Fruit fly (Drosophila melanogaster) whole organism, embryonic: ENCODE data around the gene CG11000.

Experiments
- Ada2b ChIP-seq: fragments of 200-800 bp; sonication (Bioruptor generic); IDR thresholded peaks from 2 replicates; pipeline ENCODE4 v1.3.6; 2022; ENCODE audit warnings: missing biosample characterization, missing genetic modification characterization
- Aef1 ChIP-seq: fragments of 200-800 bp; sonication (Bioruptor generic); IDR thresholded peaks from 3 replicates; pipeline ENCODE4 v1.3.6; 2022; ENCODE audit warnings: missing biosample characterization, missing genetic modification characterization
- Antp ChIP-seq: fragments of 200-800 bp; sonication (Bioruptor generic); optimal IDR thresholded peaks from 3 replicates; lab custom pipeline; 2016; ENCODE audit warnings: missing biosample characterization, missing genetic modification characterization
- Bgb ChIP-seq: fragments of 200-800 bp; sonication (Bioruptor generic); IDR thresholded peaks from 2 replicates; pipeline ENCODE4 v1.3.6; 2022; ENCODE audit warnings: missing biosample characterization, missing genetic modification characterization; ENCODE audit not compliant: partially characterized antibody
- C15 ChIP-seq: fragments of 200-800 bp; sonication (Bioruptor generic); IDR thresholded peaks from 3 replicates; pipeline ENCODE4 v1.3.6; 2022; ENCODE audit warnings: missing biosample characterization, missing genetic modification characterization
- CG10654 ChIP-seq: fragments of 200-800 bp; sonication (Bioruptor generic); optimal IDR thresholded peaks from 2 replicates; lab custom pipeline; 2016; ENCODE audit warnings: missing biosample characterization, missing genetic modification characterization
- CG11093 ChIP-seq: fragments of 200-800 bp; sonication (Bioruptor generic); IDR thresholded peaks from 3 replicates; pipeline ENCODE4 v1.3.6; 2022; ENCODE audit warnings: missing biosample characterization, missing genetic modification characterization
- CG15269 ChIP-seq: fragments of 200-800 bp; sonication (Bioruptor generic); optimal IDR thresholded peaks from 2 replicates; lab custom pipeline; 2018; ENCODE audit warnings: missing biosample characterization, mild to moderate bottlenecking, missing genetic modification characterization, moderate library complexity
- CG16813 ChIP-seq: fragments of 200-800 bp; sonication (Bioruptor generic); IDR thresholded peaks from 3 replicates; pipeline ENCODE4 v1.3.6; 2022; ENCODE audit warnings: missing biosample characterization, missing genetic modification characterization; ENCODE audit not compliant: partially characterized antibody
- CG17328 ChIP-seq: fragments of 200-800 bp; sonication (Bioruptor generic); IDR thresholded peaks from 2 replicates; pipeline ENCODE4 v1.3.6; 2022; ENCODE audit warnings: missing biosample characterization, missing genetic modification characterization
- CG2678 ChIP-seq: fragments of 200-800 bp; sonication (Bioruptor generic); optimal IDR thresholded peaks from 3 replicates; lab custom pipeline; 2019; ENCODE audit warnings: missing biosample characterization, mild to moderate bottlenecking, missing genetic modification characterization, moderate library complexity
- CG32532 ChIP-seq: fragments of 200-800 bp; sonication (Bioruptor generic); IDR thresholded peaks from 2 replicates; pipeline ENCODE4 v1.3.6; 2022; ENCODE audit warnings: missing biosample characterization, missing genetic modification characterization
- CG4820 ChIP-seq: fragments of 200-800 bp; sonication (Bioruptor generic); optimal IDR thresholded peaks from 3 replicates; lab custom pipeline; 2016; ENCODE audit warnings: missing biosample characterization, missing genetic modification characterization
- CG6272 ChIP-seq: fragments of 200-800 bp; sonication (Bioruptor generic); IDR thresholded peaks from 2 replicates; pipeline ENCODE4 v1.3.6; 2022; ENCODE audit warnings: missing biosample characterization, missing genetic modification characterization
- CG7839 ChIP-seq: fragments of 200-800 bp; sonication (Bioruptor generic); optimal IDR thresholded peaks from 3 replicates; lab custom pipeline; 2018; ENCODE audit warnings: missing biosample characterization, mild to moderate bottlenecking, missing genetic modification characterization, moderate library complexity
- CG9932 ChIP-seq: fragments of 200-800 bp; sonication (Bioruptor generic); IDR thresholded peaks from 2 replicates; pipeline ENCODE4 v1.3.6; 2022; ENCODE audit warnings: missing biosample characterization, missing genetic modification characterization
- CoRest ChIP-seq: fragments of 200-800 bp; sonication (Bioruptor generic); optimal IDR thresholded peaks from 3 replicates; lab custom pipeline; 2018; ENCODE audit warnings: missing biosample characterization, mild to moderate bottlenecking, missing genetic modification characterization, moderate library complexity
- Drgx ChIP-seq: fragments of 200-800 bp; sonication (Bioruptor generic); IDR thresholded peaks from 2 replicates; pipeline ENCODE4 v1.3.6; 2022; ENCODE audit warnings: missing biosample characterization, missing genetic modification characterization
- Hr51 ChIP-seq, 2 experiments: fragments of 200-800 bp; sonication (Bioruptor generic); optimal IDR thresholded peaks; 2 replicates in 1 of 2; 3 replicates in 1 of 2; lab custom pipeline; 2016 to 2018; ENCODE audit warnings: missing biosample characterization in 2 of 2, missing genetic modification characterization in 2 of 2, mild to moderate bottlenecking in 1 of 2, moderate library complexity in 1 of 2
- Med ChIP-seq: fragments of 200-800 bp; sonication (Bioruptor generic); peaks from one replicate; lab custom pipeline; 2016; ENCODE audit warnings: missing biosample characterization, missing genetic modification characterization, mild to moderate bottlenecking, inconsistent platforms, moderate library complexity
- Pdp1 ChIP-seq, 2 experiments: fragments of 200-800 bp; sonication (Bioruptor generic); optimal IDR thresholded peaks; 3 replicates each; lab custom pipeline; 2016; ENCODE audit warnings: missing biosample characterization in 2 of 2, missing genetic modification characterization in 2 of 2, mild to moderate bottlenecking in 1 of 2, moderate library complexity in 1 of 2
- Ptx1 ChIP-seq: fragments of 200-800 bp; sonication (Bioruptor generic); IDR thresholded peaks from 2 replicates; pipeline ENCODE4 v1.3.6; 2022; ENCODE audit warnings: missing biosample characterization, missing genetic modification characterization
- Rfx ChIP-seq: fragments of 200-800 bp; sonication (Bioruptor generic); IDR thresholded peaks from 2 replicates; pipeline ENCODE4 v1.3.6; 2022; ENCODE audit warnings: missing biosample characterization, missing genetic modification characterization
- Sin3A ChIP-seq: fragments of >200 bp; optimal IDR thresholded peaks from 2 replicates; lab custom pipeline; 2018
- Sry-δ ChIP-seq: fragments of 200-800 bp; sonication (Bioruptor generic); optimal IDR thresholded peaks from 2 replicates; lab custom pipeline; 2016; ENCODE audit warnings: missing biosample characterization, missing genetic modification characterization
- Ssrp ChIP-seq: fragments of 200-800 bp; sonication (Bioruptor generic); optimal IDR thresholded peaks from 2 replicates; lab custom pipeline; 2018; ENCODE audit warnings: missing biosample characterization, mild to moderate bottlenecking, missing genetic modification characterization, moderate library complexity
- Xrp1 ChIP-seq: fragments of 200-800 bp; sonication (Bioruptor generic); IDR thresholded peaks from 2 replicates; pipeline ENCODE4 v1.3.6; 2022; ENCODE audit warnings: missing biosample characterization, missing genetic modification characterization
- ap ChIP-seq: fragments of 200-800 bp; sonication (Bioruptor generic); IDR thresholded peaks from 2 replicates; pipeline ENCODE4 v1.3.6; 2022; ENCODE audit warnings: missing biosample characterization, missing genetic modification characterization
- ara ChIP-seq: fragments of 200-800 bp; sonication (Bioruptor generic); IDR thresholded peaks from 2 replicates; pipeline ENCODE4 v1.3.6; 2022; ENCODE audit warnings: missing biosample characterization, missing genetic modification characterization
- bcd ChIP-seq: fragments of 200-800 bp; sonication (Bioruptor generic); optimal IDR thresholded peaks from 2 replicates; lab custom pipeline; 2017; ENCODE audit warnings: missing biosample characterization, mild to moderate bottlenecking, missing genetic modification characterization
- dysf ChIP-seq: fragments of 200-800 bp; sonication (Bioruptor generic); IDR thresholded peaks from 3 replicates; pipeline ENCODE4 v1.3.6; 2022; ENCODE audit warnings: missing biosample characterization, missing genetic modification characterization
- gem ChIP-seq: fragments of 200-800 bp; sonication (Bioruptor generic); optimal IDR thresholded peaks from 2 replicates; lab custom pipeline; 2019; ENCODE audit warnings: missing biosample characterization, mild to moderate bottlenecking, missing genetic modification characterization, moderate library complexity
- kah ChIP-seq: fragments of 200-800 bp; sonication (Bioruptor generic); optimal IDR thresholded peaks from 2 replicates; lab custom pipeline; 2018; ENCODE audit warnings: missing biosample characterization, mild to moderate bottlenecking, missing genetic modification characterization
- lab ChIP-seq: fragments of 200-800 bp; sonication (Bioruptor generic); optimal IDR thresholded peaks from 3 replicates; lab custom pipeline; 2017; ENCODE audit warnings: missing biosample characterization, missing genetic modification characterization, mild to moderate bottlenecking, moderate library complexity, missing genetic modification reagents
- lbe ChIP-seq: fragments of 200-800 bp; sonication (Bioruptor generic); optimal IDR thresholded peaks from 2 replicates; lab custom pipeline; 2016; ENCODE audit warnings: missing biosample characterization, mild to moderate bottlenecking, missing genetic modification characterization
- lmd ChIP-seq: fragments of 200-800 bp; sonication (Bioruptor generic); IDR thresholded peaks from 2 replicates; pipeline ENCODE4 v1.3.6; 2022; ENCODE audit warnings: missing biosample characterization, missing genetic modification characterization
- nmo ChIP-seq: fragments of 200-800 bp; sonication (Bioruptor generic); optimal IDR thresholded peaks from 2 replicates; lab custom pipeline; 2018; ENCODE audit warnings: missing biosample characterization, mild to moderate bottlenecking, missing genetic modification characterization, moderate library complexity
- pan ChIP-seq, 4 experiments: fragments of >200 bp in 3 of 4; fragments of 200-800 bp in 1 of 4; sonication (Bioruptor generic) in 1 of 4; optimal IDR thresholded peaks in 3 of 4; IDR thresholded peaks in 1 of 4; 2 replicates each; pipeline versions ENCODE4 v1.3.6 to Lab custom; 2017 to 2022; ENCODE audit warnings: missing biosample characterization in 2 of 4, missing genetic modification characterization in 2 of 4, mixed read lengths in 1 of 4
- row ChIP-seq: fragments of 200-800 bp; sonication (Bioruptor generic); IDR thresholded peaks from 3 replicates; pipeline ENCODE4 v1.3.6; 2022; ENCODE audit warnings: missing biosample characterization, missing genetic modification characterization
- slbo ChIP-seq: fragments of 200-800 bp; sonication (Bioruptor generic); IDR thresholded peaks from 2 replicates; pipeline ENCODE4 v1.3.6; 2022; ENCODE audit warnings: missing biosample characterization, missing genetic modification characterization
- so ChIP-seq: fragments of 200-800 bp; sonication (Bioruptor generic); IDR thresholded peaks from 3 replicates; pipeline ENCODE4 v1.3.6; 2022; ENCODE audit warnings: missing biosample characterization, missing genetic modification characterization
- sob ChIP-seq: fragments of 200-800 bp; sonication (Bioruptor generic); IDR thresholded peaks from 2 replicates; pipeline ENCODE4 v1.3.6; 2022; ENCODE audit warnings: missing biosample characterization, missing genetic modification characterization
- trem ChIP-seq: fragments of 200-800 bp; optimal IDR thresholded peaks from 3 replicates; lab custom pipeline; 2019; ENCODE audit warnings: missing biosample characterization, mild to moderate bottlenecking, missing genetic modification characterization, moderate library complexity
- unpg ChIP-seq: fragments of 200-800 bp; sonication (Bioruptor generic); optimal IDR thresholded peaks from 3 replicates; lab custom pipeline; 2018; ENCODE audit warnings: missing biosample characterization, mild to moderate bottlenecking, missing genetic modification characterization, moderate library complexity

The CG11000 gene

DNA sequence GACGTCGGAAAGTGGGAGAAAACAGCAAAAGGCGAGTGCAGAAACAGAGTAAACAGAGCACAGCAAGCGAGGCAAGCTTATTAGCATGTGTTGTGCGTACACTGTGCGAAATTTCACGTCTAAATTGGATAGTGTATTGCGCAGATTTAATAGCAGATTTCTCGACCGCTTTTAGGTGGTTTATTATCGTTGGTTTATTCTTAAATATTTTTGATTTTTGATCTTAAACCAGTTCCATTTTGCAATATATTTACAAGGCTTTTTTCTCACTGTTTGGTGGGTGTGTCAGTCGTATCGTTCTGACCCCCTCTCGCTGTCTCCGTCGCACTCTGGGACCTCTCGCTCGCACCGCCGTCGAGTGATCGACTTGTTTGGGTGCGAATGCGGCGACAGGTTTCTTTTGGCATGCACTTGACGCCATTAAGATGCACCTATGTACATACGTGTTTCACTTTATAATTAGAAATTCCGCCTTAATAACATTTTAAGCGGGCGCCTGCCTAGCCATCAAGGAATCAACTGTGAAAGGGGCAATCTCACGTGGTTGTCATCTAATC, 31.9 kb downstream of the CG11000 start (continued):
- TF ChIP-seq Rfx (GFP tag; lab: Robert Waterston, UW) (0 out of 2 replicates have a peak, but pooled peaks have one; percentile 25), dysf (GFP tag; lab: Robert Waterston, UW) (peak; percentile 31; the same call in 1 of the 3 replicates), nmo (GFP tag; lab: Kevin White, UChicago) (peak; percentile 25), Sry-δ (GFP tag; lab: Kevin White, UChicago) (peak; percentile 2), Bgb (GFP tag; lab: Robert Waterston, UW) (no peak), CG16813 (GFP tag; lab: Robert Waterston, UW) (no peak), CG32532 (peak; percentile 40; the same call in 1 of the 2 replicates), CG6272 (GFP tag; lab: Robert Waterston, UW) (no peak), unpg (GFP tag; lab: Kevin White, UChicago) (peak; percentile 24), CG9932 (0 out of 2 replicates have a peak, but pooled peaks have one; percentile 27), CG11093 (0 out of 3 replicates have a peak, but pooled peaks have one; percentile 10), Pdp1 (GFP tag; optimal IDR thresholded peaks at IDR 0.05; lab: Kevin White, UChicago) (peak in 1 of 2 experiments; percentile 24), CoRest (tag; lab: Kevin White, UChicago) (peak; percentile 4), Drgx (GFP tag; lab: Robert Waterston, UW) (peak; percentile 95), bcd (GFP tag; lab: Kevin White, UChicago) (peak; percentile 5), Ptx1 (GFP tag; lab: Robert Waterston, UW) (peak; percentile 49; the same call in 1 of the 2 replicates), slbo (GFP tag; lab: Robert Waterston, UW) (0 out of 2 replicates have a peak, but pooled peaks have one; percentile 14), Sin3A (lab: Kevin White, UChicago) (no peak), Ssrp (no peak), CG2678 (peak; percentile 15), Ada2b (peak; percentile 26; the same call in 1 of the 2 replicates), trem (no peak), Xrp1 (GFP tag; lab: Robert Waterston, UW) (peak; percentile 30; the same call in 1 of the 2 replicates), CG4820 (peak; percentile 9), ara (GFP tag; lab: Robert Waterston, UW) (peak; percentile 48; the same call in 1 of the 2 replicates), pan (optimal IDR thresholded peaks at IDR 0.05; lab: Kevin White, UChicago) (no peak), pan (GFP tag; optimal IDR thresholded peaks at IDR 0.05 in 1 of 2, IDR thresholded peaks at IDR 0.05 in 1 of 2) (peak in 1 of 2 experiments; percentile 54), lbe (peak; percentile 49), so (GFP tag; lab: Robert Waterston, UW) (0 out of 3 replicates have a peak, but pooled peaks have one; percentile 39), row (peak; percentile 58), kah (no peak), Aef1 (GFP tag; lab: Robert Waterston, UW) (0 out of 3 replicates have a peak, but pooled peaks have one; percentile 37), Antp (GFP tag; lab: Kevin White, UChicago) (peak; percentile 11), ap (GFP tag; lab: Robert Waterston, UW) (peak; percentile 16; the same call in 1 of the 2 replicates), C15 (GFP tag; lab: Robert Waterston, UW) (0 out of 3 replicates have a peak, but pooled peaks have one; percentile 19), Med (GFP tag; lab: Kevin White, UChicago) (peak; percentile 83), sob (GFP tag; lab: Robert Waterston, UW) (peak; percentile 27; the same call in 1 of the 2 replicates), CG17328 (GFP tag; lab: Robert Waterston, UW) (no peak), CG10654 (no peak), Hr51 (GFP tag; optimal IDR thresholded peaks at IDR 0.05; lab: Kevin White, UChicago) (peak in 1 of 2 experiments; percentile 19), CG7839 (tag; lab: Kevin White, UChicago) (peak; percentile 32), CG15269 (peak; percentile 9), lab (peak; percentile 32), gem (tag; lab: Kevin White, UChicago) (peak; percentile 44), lmd (GFP tag; lab: Robert Waterston, UW) (0 out of 2 replicates have a peak, but pooled peaks have one; percentile 14)
